Worm (Caenorhabditis elegans): Measurements from ENCODE around the gene cysl-1.

cysl-1 gene

DNA sequence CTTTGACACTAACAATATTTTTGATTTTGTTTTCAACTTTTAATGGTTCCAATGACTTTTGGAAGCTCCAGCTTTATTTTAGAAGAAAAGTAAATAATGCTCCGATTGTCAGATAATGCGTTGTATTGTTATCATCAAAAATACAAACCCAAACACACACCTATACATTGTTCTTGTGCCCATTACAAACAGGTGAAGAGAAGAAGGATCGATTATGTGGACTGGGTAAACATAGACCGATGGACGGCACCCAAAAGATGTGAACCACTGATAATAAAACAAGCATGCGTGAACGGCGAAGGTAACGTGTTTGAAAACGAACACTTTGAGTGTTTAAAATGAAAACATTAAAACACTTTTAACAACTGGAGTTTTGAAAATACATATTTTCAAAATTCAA, 32.8 kb upstream of the cysl-1 start:
- no peak for TF ChIP-seq pes-1 (GFP tag; IDR thresholded peaks at IDR 0.05)

DNA sequence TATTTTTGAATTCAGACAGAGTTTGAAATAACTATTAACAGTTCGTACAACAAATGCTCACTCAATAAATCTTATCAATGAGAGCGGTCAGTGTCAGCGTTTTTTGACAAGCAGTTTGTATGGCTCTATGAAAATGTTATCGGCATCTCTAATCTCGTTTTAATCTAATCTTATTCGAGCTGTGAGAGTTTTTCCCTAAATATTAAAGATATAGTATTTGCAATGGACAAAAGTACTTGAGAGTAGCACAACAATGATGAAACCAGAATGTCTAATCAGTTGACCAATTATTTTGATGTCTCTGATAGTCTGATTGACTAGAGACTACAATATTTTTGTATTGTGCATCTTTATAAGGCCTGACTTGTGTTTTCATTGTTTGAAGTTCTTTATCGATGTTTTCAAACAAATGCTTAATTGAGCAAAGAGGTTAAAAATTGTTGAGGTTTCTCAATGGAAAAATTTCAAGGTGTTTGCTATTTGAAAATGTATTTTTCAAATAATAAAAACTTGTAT, 30.6 kb upstream of the cysl-1 start, which contains the start of gene F19C6.5:
F19C6.5 (minus strand) TSS at position 51 of the 516 bp plus-strand sequence.
- no peak for TF ChIP-seq pes-1 (GFP tag; IDR thresholded peaks at IDR 0.05)
- TF ChIP-seq tbx-11 (GFP tag; IDR thresholded peaks at IDR 0.05) = no peak
- no peak for TF ChIP-seq scrt-1 (GFP tag; IDR thresholded peaks at IDR 0.05)
- no peak for TF ChIP-seq hmbx-1 (tag; optimal IDR thresholded peaks at IDR 0.05)
- no peak for TF ChIP-seq ets-7 (tag; optimal IDR thresholded peaks at IDR 0.05)
- TF ChIP-seq sea-1 (GFP tag; conservative IDR thresholded peaks at IDR 0.05) = no peak
- TF ChIP-seq tbx-37 (GFP tag; conservative IDR thresholded peaks at IDR 0.05) = no peak
- no peak for TF ChIP-seq tra-4 (tag; optimal IDR thresholded peaks at IDR 0.05)
- TF ChIP-seq hmg-4 (GFP tag; optimal IDR thresholded peaks at IDR 0.05) = no peak
- TF ChIP-seq B0310.2 (tag; optimal IDR thresholded peaks at IDR 0.05) = no peak
- no peak for TF ChIP-seq F13C5.2 (tag; optimal IDR thresholded peaks at IDR 0.05)
- no peak for TF ChIP-seq ama-1 (optimal IDR thresholded peaks at IDR 0.05)
- no peak for TF ChIP-seq aly-1 (tag; optimal IDR thresholded peaks at IDR 0.05)

DNA sequence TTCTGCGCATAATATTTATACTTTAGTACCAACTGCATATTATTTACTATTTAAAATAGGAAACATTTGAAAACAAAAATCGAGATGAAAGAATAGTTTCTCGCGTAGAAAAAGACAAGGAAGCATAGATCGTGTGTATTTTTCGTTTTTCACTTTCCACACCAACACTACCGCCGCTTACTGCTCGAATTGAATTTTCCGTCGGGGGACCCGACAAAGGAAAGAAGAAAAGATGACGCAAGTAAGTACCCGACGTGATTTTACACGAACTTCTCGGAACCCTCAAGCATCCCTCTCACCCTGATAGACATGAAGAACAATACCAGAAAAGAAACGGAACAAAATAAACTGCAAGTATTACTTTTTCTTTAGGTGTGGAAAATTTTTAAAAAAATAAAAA, 26.9 kb upstream of the cysl-1 start:
- TF ChIP-seq hmbx-1 (tag; optimal IDR thresholded peaks at IDR 0.05) (no peak), flt-1 (GFP tag; IDR thresholded peaks at IDR 0.05) (no peak), aly-1 (tag; optimal IDR thresholded peaks at IDR 0.05) (no peak), ceh-13 (GFP tag; optimal IDR thresholded peaks at IDR 0.05) (no peak), hnd-1 (tag; optimal IDR thresholded peaks at IDR 0.05) (no peak), tbx-11 (GFP tag; IDR thresholded peaks at IDR 0.05) (no peak), F13C5.2 (tag; optimal IDR thresholded peaks at IDR 0.05) (no peak), hmg-4 (GFP tag; optimal IDR thresholded peaks at IDR 0.05) (no peak), pes-1 (GFP tag; IDR thresholded peaks at IDR 0.05) (no peak), tbx-37 (GFP tag; conservative IDR thresholded peaks at IDR 0.05) (no peak), sea-1 (GFP tag; conservative IDR thresholded peaks at IDR 0.05) (no peak), ets-7 (tag; optimal IDR thresholded peaks at IDR 0.05) (no peak), scrt-1 (GFP tag; IDR thresholded peaks at IDR 0.05) (no peak), ama-1 (optimal IDR thresholded peaks at IDR 0.05) (no peak), tra-4 (tag; optimal IDR thresholded peaks at IDR 0.05) (no peak), B0310.2 (tag; optimal IDR thresholded peaks at IDR 0.05) (no peak)

DNA sequence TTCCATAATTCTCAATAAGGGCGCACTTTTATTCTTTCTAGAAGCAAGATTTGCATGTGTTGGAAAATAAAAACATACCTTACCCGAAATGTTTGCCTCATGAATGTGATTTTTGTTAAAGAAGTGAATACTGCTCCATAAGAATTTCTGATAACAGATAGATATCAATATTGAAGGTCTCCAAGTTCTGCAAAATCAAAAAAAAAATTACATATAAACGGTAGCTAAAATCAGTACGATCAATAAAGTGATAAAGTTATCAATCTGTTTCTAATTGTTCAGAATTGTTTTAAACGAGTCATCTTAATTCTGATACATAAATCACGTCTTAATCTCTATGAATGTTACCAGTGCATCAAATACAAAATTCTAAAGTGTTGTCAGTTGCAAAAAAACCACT, 21.9 kb upstream of the cysl-1 start, which contains the start of gene mgl-1:
mgl-1 (minus strand) TSS at position 101 of the 400 bp plus-strand sequence.
- no peak for TF ChIP-seq aly-1 (tag; optimal IDR thresholded peaks at IDR 0.05)
- no peak for TF ChIP-seq tbx-11 (GFP tag; IDR thresholded peaks at IDR 0.05)
- TF ChIP-seq tra-4 (tag; optimal IDR thresholded peaks at IDR 0.05) = no peak
- TF ChIP-seq F13C5.2 (tag; optimal IDR thresholded peaks at IDR 0.05) = no peak
- TF ChIP-seq B0310.2 (tag; optimal IDR thresholded peaks at IDR 0.05) = no peak
- TF ChIP-seq scrt-1 (GFP tag; IDR thresholded peaks at IDR 0.05) = no peak
- TF ChIP-seq ama-1 (optimal IDR thresholded peaks at IDR 0.05) = no peak

DNA sequence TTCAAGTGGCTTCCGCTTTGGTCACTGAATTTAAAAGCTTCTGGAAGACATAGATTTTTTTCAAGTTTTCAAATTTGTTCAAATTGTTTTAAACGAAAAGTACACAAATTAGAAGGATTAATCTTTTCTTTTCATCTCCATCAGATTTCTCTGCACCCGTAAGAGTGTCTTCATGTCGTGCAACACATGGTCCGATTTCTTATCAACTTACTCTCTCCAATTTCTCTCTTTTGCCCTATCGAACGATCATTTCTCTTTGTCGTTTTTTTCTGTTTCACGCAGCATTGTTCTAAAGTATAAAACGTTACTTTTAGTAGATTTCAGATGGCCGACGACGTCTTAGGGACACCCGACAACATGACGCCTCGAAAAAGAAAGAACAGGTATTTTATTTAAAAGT, 10.9 kb upstream of the cysl-1 start, which contains the start of gene pssy-1:
pssy-1 (plus strand) TSS at position 318 of the 400 bp plus-strand sequence.
- no peak for TF ChIP-seq F13C5.2 (tag; optimal IDR thresholded peaks at IDR 0.05)
- TF ChIP-seq hmbx-1 (tag; optimal IDR thresholded peaks at IDR 0.05) = no peak
- TF ChIP-seq scrt-1 (GFP tag; IDR thresholded peaks at IDR 0.05) = no peak
- no peak for TF ChIP-seq B0310.2 (tag; optimal IDR thresholded peaks at IDR 0.05)
- no peak for TF ChIP-seq hnd-1 (tag; optimal IDR thresholded peaks at IDR 0.05)
- no peak for TF ChIP-seq ets-7 (tag; optimal IDR thresholded peaks at IDR 0.05)
- no peak for TF ChIP-seq hmg-4 (GFP tag; optimal IDR thresholded peaks at IDR 0.05)
- no peak for TF ChIP-seq flt-1 (GFP tag; IDR thresholded peaks at IDR 0.05)
- no peak for TF ChIP-seq aly-1 (tag; optimal IDR thresholded peaks at IDR 0.05)
- TF ChIP-seq ceh-13 (GFP tag; optimal IDR thresholded peaks at IDR 0.05) = no peak
- no peak for TF ChIP-seq pes-1 (GFP tag; IDR thresholded peaks at IDR 0.05)
- no peak for TF ChIP-seq tbx-11 (GFP tag; IDR thresholded peaks at IDR 0.05)
- no peak for TF ChIP-seq tra-4 (tag; optimal IDR thresholded peaks at IDR 0.05)

DNA sequence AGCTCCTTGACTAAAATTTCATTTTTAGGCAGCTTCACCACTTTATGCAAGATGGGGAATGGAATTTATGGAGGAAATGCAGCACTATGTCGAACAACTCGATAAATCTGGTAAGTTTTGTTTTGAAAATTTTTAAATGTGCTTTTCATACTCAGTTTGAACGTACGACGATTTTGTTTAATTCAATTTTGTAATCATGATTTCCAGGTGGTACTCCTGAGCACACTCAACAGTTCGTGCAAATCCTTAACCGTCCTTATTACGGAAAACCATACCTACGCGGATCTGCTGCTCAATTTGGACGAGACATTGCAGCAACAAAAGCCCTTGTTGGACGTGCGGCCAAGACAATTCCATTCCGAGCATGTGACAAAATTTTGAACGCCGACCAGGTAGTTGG, 8.2 kb upstream of the cysl-1 start:
- TF ChIP-seq ceh-36 (tag; optimal IDR thresholded peaks at IDR 0.05) = no peak
- no peak for TF ChIP-seq B0310.2 (tag; optimal IDR thresholded peaks at IDR 0.05)
- no peak for TF ChIP-seq F13C5.2 (tag; optimal IDR thresholded peaks at IDR 0.05)
- TF ChIP-seq aly-1 (tag; optimal IDR thresholded peaks at IDR 0.05) = no peak
- TF ChIP-seq tbx-11 (GFP tag; IDR thresholded peaks at IDR 0.05) = no peak
- no peak for TF ChIP-seq hnd-1 (tag; optimal IDR thresholded peaks at IDR 0.05)
- TF ChIP-seq ets-7 (tag; optimal IDR thresholded peaks at IDR 0.05) = no peak
- TF ChIP-seq pes-1 (GFP tag; IDR thresholded peaks at IDR 0.05) = no peak
- TF ChIP-seq ceh-13 (GFP tag; optimal IDR thresholded peaks at IDR 0.05) = no peak
- TF ChIP-seq hmg-4 (GFP tag; optimal IDR thresholded peaks at IDR 0.05) = no peak
- no peak for TF ChIP-seq scrt-1 (GFP tag; IDR thresholded peaks at IDR 0.05)
- TF ChIP-seq tra-4 (tag; optimal IDR thresholded peaks at IDR 0.05) = no peak
- TF ChIP-seq hmbx-1 (tag; optimal IDR thresholded peaks at IDR 0.05) = no peak
- TF ChIP-seq flt-1 (GFP tag; IDR thresholded peaks at IDR 0.05) = no peak
- no peak for TF ChIP-seq ama-1 (optimal IDR thresholded peaks at IDR 0.05)
- no peak for TF ChIP-seq tbx-37 (GFP tag; conservative IDR thresholded peaks at IDR 0.05)
- TF ChIP-seq sea-1 (GFP tag; conservative IDR thresholded peaks at IDR 0.05) = no peak

DNA sequence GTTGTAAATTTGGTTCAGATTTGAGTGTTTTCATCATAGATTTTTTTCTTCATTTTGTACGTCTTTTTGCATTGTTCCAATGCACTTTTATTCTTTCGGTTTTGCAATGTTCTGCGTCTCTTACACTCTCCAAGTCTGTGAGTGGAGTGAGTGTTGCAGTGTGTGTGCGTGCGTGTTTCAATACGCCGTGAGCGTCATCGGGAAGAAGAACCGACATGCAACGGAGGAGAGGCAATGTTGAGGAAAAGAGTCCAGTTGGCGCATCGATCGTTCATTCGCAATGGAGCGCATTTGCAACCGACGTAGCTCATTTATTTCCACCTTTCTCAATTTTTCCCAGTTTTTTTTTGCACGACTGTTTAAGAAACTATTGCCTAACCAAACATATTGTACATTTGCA, 4.2 kb upstream of the cysl-1 start, which contains the start of gene ZC506.1:
ZC506.1 (plus strand) TSS at position 400 of the 400 bp plus-strand sequence.
- peak; percentile 68 for TF ChIP-seq hmg-4 (GFP tag; optimal IDR thresholded peaks at IDR 0.05)
- TF ChIP-seq flt-1 (GFP tag; IDR thresholded peaks at IDR 0.05) = peak; percentile 44; the same call in 1 of the 2 replicates
- no peak for TF ChIP-seq ceh-36 (tag; optimal IDR thresholded peaks at IDR 0.05)
- peak; percentile 4 for TF ChIP-seq B0310.2 (tag; optimal IDR thresholded peaks at IDR 0.05)
- TF ChIP-seq hnd-1 (tag; optimal IDR thresholded peaks at IDR 0.05) = no peak
- peak; percentile 93 for TF ChIP-seq F13C5.2 (tag; optimal IDR thresholded peaks at IDR 0.05)
- peak; percentile 52; the same call in 1 of the 2 replicates for TF ChIP-seq tbx-11 (GFP tag; IDR thresholded peaks at IDR 0.05)
- peak; percentile 36 for TF ChIP-seq ets-7 (tag; optimal IDR thresholded peaks at IDR 0.05)
